Fruit fly (Drosophila melanogaster): Measurements from ENCODE around the gene CG13829.

CG13829 gene

DNA sequence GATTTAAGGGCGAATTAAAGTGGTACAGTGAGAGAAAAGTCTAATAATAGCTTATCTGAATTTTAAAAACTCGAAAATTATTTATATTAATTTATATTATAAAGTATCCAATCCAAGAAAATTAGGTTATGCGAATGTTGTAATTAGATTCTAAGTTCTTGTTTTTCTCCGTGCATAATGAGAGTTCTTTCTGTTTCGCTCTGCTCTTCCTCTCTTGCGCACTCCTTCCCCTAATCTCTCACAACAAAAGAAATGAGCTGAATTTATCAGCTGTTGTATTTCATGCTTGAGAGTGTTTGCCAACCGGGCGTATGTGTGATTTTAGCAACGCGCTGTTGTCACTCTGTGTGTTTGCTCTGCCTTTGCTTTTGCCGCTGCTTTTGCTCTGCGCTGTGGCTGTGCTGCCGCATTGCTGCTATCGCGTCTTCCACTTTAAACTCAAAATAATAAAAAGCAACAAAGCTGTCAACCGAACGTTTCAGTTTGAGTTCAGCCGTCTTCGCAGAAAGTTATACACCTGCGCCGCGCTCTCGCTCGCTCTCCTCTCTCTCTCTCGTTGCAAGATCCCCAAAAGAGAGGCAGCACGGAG, 12.3 kb upstream of the CG13829 start, which contains the start of gene CG46310 (continued):
- peak; percentile 88 for TF ChIP-seq lz (GFP tag; optimal IDR thresholded peaks at IDR 0.05)
- peak; percentile 84 for TF ChIP-seq CG11762 (GFP tag; optimal IDR thresholded peaks at IDR 0.05; ENCODE audit: insufficient read depth)
- TF ChIP-seq acj6 (GFP tag; optimal IDR thresholded peaks at IDR 0.05): peak; percentile 87
- peak; percentile 76 for TF ChIP-seq CG16779 (tag; optimal IDR thresholded peaks at IDR 0.05)
- TF ChIP-seq Sox102F (GFP tag; optimal IDR thresholded peaks at IDR 0.05): peak; percentile 85
- TF ChIP-seq ss (GFP tag; optimal IDR thresholded peaks at IDR 0.05): peak; percentile 34 to 70
- TF ChIP-seq CG3919 (GFP tag; optimal IDR thresholded peaks at IDR 0.05): peak; percentile 89
- TF ChIP-seq Ets96B (tag; optimal IDR thresholded peaks at IDR 0.05): peak; percentile 85
- TF ChIP-seq CG9139 (GFP tag; optimal IDR thresholded peaks at IDR 0.05): peak; percentile 40
- peak; percentile 83 for TF ChIP-seq OdsH (GFP tag; optimal IDR thresholded peaks at IDR 0.05)
- TF ChIP-seq Met (GFP tag; optimal IDR thresholded peaks at IDR 0.05): peak; percentile 86
- TF ChIP-seq CG7368 (GFP tag; optimal IDR thresholded peaks at IDR 0.05): peak; percentile 79
- peak; percentile 65 for TF ChIP-seq CG6854 (GFP tag; optimal IDR thresholded peaks at IDR 0.05)
- peak; percentile 71 for TF ChIP-seq CG31627 (GFP tag; optimal IDR thresholded peaks at IDR 0.05)
- peak; percentile 83 for TF ChIP-seq Smox (GFP tag; optimal IDR thresholded peaks at IDR 0.05)
- no peak for TF ChIP-seq Hr38 (GFP tag; optimal IDR thresholded peaks at IDR 0.05)

DNA sequence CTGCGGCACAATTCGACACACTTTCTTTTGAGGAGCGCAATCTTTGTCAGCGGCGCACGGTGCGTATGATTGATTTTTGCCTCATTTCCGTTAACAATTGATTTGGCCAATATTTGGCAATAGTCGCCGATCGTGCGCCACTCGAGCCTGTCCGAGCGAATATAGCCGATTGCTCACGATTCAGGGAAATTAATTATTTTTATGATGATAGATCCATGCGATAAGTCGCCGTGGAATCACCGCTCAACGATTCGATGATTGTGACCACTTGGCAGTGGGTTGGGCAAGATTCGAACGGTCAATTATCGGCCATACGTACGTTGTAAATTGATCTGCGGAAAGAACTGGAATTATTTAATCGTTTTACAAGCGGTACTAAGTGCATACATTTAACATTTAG, 10.7 kb upstream of the CG13829 start:
- TF ChIP-seq Smox (GFP tag; optimal IDR thresholded peaks at IDR 0.05): no peak
- no peak for TF ChIP-seq Lpt (GFP tag; optimal IDR thresholded peaks at IDR 0.05)
- TF ChIP-seq Ets96B (tag; optimal IDR thresholded peaks at IDR 0.05): no peak
- TF ChIP-seq Met (GFP tag; optimal IDR thresholded peaks at IDR 0.05): no peak
- TF ChIP-seq salr (GFP tag; optimal IDR thresholded peaks at IDR 0.05): no peak
- TF ChIP-seq CG6808 (GFP tag; optimal IDR thresholded peaks at IDR 0.05): no peak
- no peak for TF ChIP-seq dsx (GFP tag; optimal IDR thresholded peaks at IDR 0.05; ENCODE audit: poor library complexity, severe bottlenecking)
- peak; percentile 67 for TF ChIP-seq Eip93F (GFP tag; optimal IDR thresholded peaks at IDR 0.05)
- TF ChIP-seq Hr38 (GFP tag; optimal IDR thresholded peaks at IDR 0.05): no peak
- TF ChIP-seq CG11762 (GFP tag; optimal IDR thresholded peaks at IDR 0.05; ENCODE audit: insufficient read depth): no peak
- TF ChIP-seq CG8319 (GFP tag; optimal IDR thresholded peaks at IDR 0.05): no peak
- no peak for TF ChIP-seq acj6 (GFP tag; optimal IDR thresholded peaks at IDR 0.05)
- TF ChIP-seq fd59A (GFP tag; optimal IDR thresholded peaks at IDR 0.05): no peak
- peak; percentile 39 for TF ChIP-seq Eip78C (GFP tag)
- peak; percentile 22 for TF ChIP-seq svp (GFP tag)
- TF ChIP-seq CG34406 (GFP tag; optimal IDR thresholded peaks at IDR 0.05): no peak
- no peak for TF ChIP-seq achi (GFP tag; optimal IDR thresholded peaks at IDR 0.05)
- no peak for TF ChIP-seq fkh (GFP tag; optimal IDR thresholded peaks at IDR 0.05)
- peak; percentile 62 for TF ChIP-seq vri (GFP tag; optimal IDR thresholded peaks at IDR 0.05)
- no peak for TF ChIP-seq fd85E (GFP tag; optimal IDR thresholded peaks at IDR 0.05)
- TF ChIP-seq Sox15 (GFP tag; optimal IDR thresholded peaks at IDR 0.05): no peak
- no peak for TF ChIP-seq Hr39 (GFP tag; optimal IDR thresholded peaks at IDR 0.05)
- no peak for TF ChIP-seq Eip75B (GFP tag; optimal IDR thresholded peaks at IDR 0.05)

DNA sequence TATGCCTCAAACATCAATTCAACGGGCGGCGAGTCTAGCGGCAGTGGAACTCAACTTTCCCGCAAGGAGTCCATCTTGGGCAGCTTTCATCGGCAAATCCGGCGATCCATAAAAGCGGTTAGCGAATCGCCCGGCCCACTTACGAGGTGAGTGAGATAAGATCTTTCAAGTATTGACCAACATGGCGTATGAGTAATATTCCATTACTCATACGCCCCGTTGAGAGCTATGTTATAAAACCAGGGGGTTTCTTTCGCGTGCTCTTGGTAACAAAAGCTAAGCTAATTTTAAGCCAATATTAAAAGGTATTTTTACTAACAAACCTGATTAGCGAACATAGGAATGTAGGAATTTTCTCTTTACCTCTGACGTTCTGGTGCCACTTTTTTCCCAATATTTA, 9.2 kb upstream of the CG13829 start:
- TF ChIP-seq Ets96B (tag; optimal IDR thresholded peaks at IDR 0.05) (no peak), acj6 (GFP tag; optimal IDR thresholded peaks at IDR 0.05) (no peak), salr (GFP tag; optimal IDR thresholded peaks at IDR 0.05) (no peak), CG8119 (GFP tag; IDR thresholded peaks at IDR 0.05) (no peak), Sox14 (GFP tag; optimal IDR thresholded peaks at IDR 0.05) (no peak), CG1621 (tag; optimal IDR thresholded peaks at IDR 0.05) (no peak)

Measured in whole organism, prepupa.